Worm (Caenorhabditis elegans): ENCODE measurements around the gene sem-5.

The sem-5 gene

ce11 chrX:7962056-7962485, 548 bp upstream of the sem-5 start (continued):
- TF ChIP-seq ctbp-1 (GFP tag; IDR thresholded peaks at IDR 0.05) (no peak), nhr-10 (tag; optimal IDR thresholded peaks at IDR 0.05) (peak; percentile 60), mdt-29 (GFP tag; IDR thresholded peaks at IDR 0.05) (no peak), nhr-6 (tag; optimal IDR thresholded peaks at IDR 0.05) (peak; percentile 68), unc-130 (GFP tag; optimal IDR thresholded peaks at IDR 0.05) (no peak), nhr-42 (GFP tag; IDR thresholded peaks at IDR 0.05) (peak; percentile 72; the same call in 1 of the 2 replicates), nhr-41 (GFP tag; IDR thresholded peaks at IDR 0.05) (no peak), egl-27 (tag; optimal IDR thresholded peaks at IDR 0.05) (no peak), pha-4 (GFP tag; IDR thresholded peaks at IDR 0.05) (peak; percentile 63; the same call in 1 of the 2 replicates), pha-4 (tag; optimal IDR thresholded peaks at IDR 0.05) (no peak), nhr-25 (tag; optimal IDR thresholded peaks at IDR 0.05; ENCODE audit: borderline replicate concordance, insufficient read depth) (peak; percentile 46), attf-4 (tag; optimal IDR thresholded peaks at IDR 0.05) (no peak), nhr-76 (tag; optimal IDR thresholded peaks at IDR 0.05) (no peak), ZK337.2 (GFP tag; IDR thresholded peaks at IDR 0.05) (no peak), pqm-1 (tag; optimal IDR thresholded peaks at IDR 0.05) (peak; percentile 100), ces-1 (GFP tag; optimal IDR thresholded peaks at IDR 0.05) (no peak), Y48G9A.11 (GFP tag; IDR thresholded peaks at IDR 0.05) (no peak), dve-1 (tag; optimal IDR thresholded peaks at IDR 0.05; ENCODE audit: insufficient read depth) (peak; percentile 89), lin-29 (GFP tag; IDR thresholded peaks at IDR 0.05) (no peak), T20F7.1 (GFP tag; optimal IDR thresholded peaks at IDR 0.05) (peak; percentile 67), Y75B8A.6 (GFP tag; IDR thresholded peaks at IDR 0.05) (no peak), lin-15B (tag; optimal IDR thresholded peaks at IDR 0.05) (no peak), lin-38 (GFP tag; IDR thresholded peaks at IDR 0.05) (no peak), nhr-48 (tag; optimal IDR thresholded peaks at IDR 0.05) (peak; percentile 92), php-3 (GFP tag; IDR thresholded peaks at IDR 0.05) (peak; percentile 82), mxl-3 (GFP tag; optimal IDR thresholded peaks at IDR 0.05) (peak; percentile 82), lin-1 (GFP tag; IDR thresholded peaks at IDR 0.05) (peak; percentile 84), nhr-111 (GFP tag; optimal IDR thresholded peaks at IDR 0.05) (no peak), zfp-2 (tag; optimal IDR thresholded peaks at IDR 0.05) (no peak), F10B5.3 (tag; optimal IDR thresholded peaks at IDR 0.05) (no peak), aha-1 (tag) (no peak)

ce11 chrX:7958203-7958602, 3.3 kb downstream of the sem-5 start, which contains the start of gene sfxn-2:
TSS of gene sfxn-2 (minus strand) at chrX:7958303.
- TF ChIP-seq nhr-11 (tag; optimal IDR thresholded peaks at IDR 0.05): no peak
- no peak for TF ChIP-seq nhr-237 (tag; optimal IDR thresholded peaks at IDR 0.05)
- TF ChIP-seq R02D3.7 (tag; optimal IDR thresholded peaks at IDR 0.05): no peak
- TF ChIP-seq arid-1 (GFP tag; conservative IDR thresholded peaks at IDR 0.05): no peak
- TF ChIP-seq nhr-48 (tag; optimal IDR thresholded peaks at IDR 0.05): no peak
- TF ChIP-seq D1046.2 (GFP tag; IDR thresholded peaks at IDR 0.05): no peak
- TF ChIP-seq hlh-30 (tag; optimal IDR thresholded peaks at IDR 0.05; ENCODE audit: insufficient read depth): peak; percentile 28
- TF ChIP-seq ceh-20 (GFP tag; IDR thresholded peaks at IDR 0.05): no peak

- TF ChIP-seq aha-1 (tag): peak; percentile 32
- TF ChIP-seq ceh-28 (tag; optimal IDR thresholded peaks at IDR 0.05): no peak
- peak; percentile 48 for TF ChIP-seq ama-1 (optimal IDR thresholded peaks at IDR 0.05)
- TF ChIP-seq nhr-25 (tag; optimal IDR thresholded peaks at IDR 0.05; ENCODE audit: borderline replicate concordance, insufficient read depth): no peak
- 0 out of 2 replicates have a peak, but pooled peaks have one; percentile 29 for TF ChIP-seq dmd-8 (GFP tag; IDR thresholded peaks at IDR 0.05)
- TF ChIP-seq sdz-12 (GFP tag; optimal IDR thresholded peaks at IDR 0.05): peak; percentile 57
- TF ChIP-seq F44E2.7 (GFP tag; IDR thresholded peaks at IDR 0.05): 0 out of 2 replicates have a peak, but pooled peaks have one; percentile 22
- TF ChIP-seq T26A8.4 (GFP tag; IDR thresholded peaks at IDR 0.05): peak; percentile 49; the same call in 1 of the 2 replicates
- TF ChIP-seq Y75B8A.6 (GFP tag; IDR thresholded peaks at IDR 0.05): 0 out of 2 replicates have a peak, but pooled peaks have one; percentile 13
Observed at ce11 chrX:7956449-7956848, 5.1 kb downstream of the sem-5 start.
